Fruit fly (Drosophila melanogaster): ENCODE results near the gene CG8661.
A peak's percentile ranks its signal among the peaks of the same experiment; 100 is the strongest.

Gene CG8661

DNA sequence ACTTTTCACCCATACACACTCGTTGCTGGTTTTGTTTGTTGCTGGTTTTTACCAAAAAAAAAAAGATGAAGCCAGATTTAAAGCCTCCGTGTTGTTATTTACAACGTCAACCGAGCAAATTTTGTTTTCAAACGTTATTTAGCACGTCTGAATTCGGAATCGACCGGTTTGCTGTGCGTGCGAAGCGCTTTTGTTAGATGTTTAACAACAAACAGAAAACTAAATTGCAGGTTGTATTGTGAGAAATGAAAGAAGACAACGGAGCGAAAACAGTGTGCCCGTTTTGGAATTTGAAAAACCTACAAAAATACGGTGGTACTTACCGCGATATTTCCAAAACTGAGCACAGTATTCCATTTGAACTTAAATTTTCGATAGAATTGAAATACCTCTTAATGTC, 17.4 kb upstream of the CG8661 start, which contains the start of gene Fim:
Gene Fim (minus strand): TSS at position 225 of the 400 bp plus-strand sequence.
- peak; percentile 20 for TF ChIP-seq CG12659 (GFP tag; optimal IDR thresholded peaks at IDR 0.05)
- peak in 1 of 2 experiments; percentile 53 for TF ChIP-seq eve (GFP tag; optimal IDR thresholded peaks at IDR 0.05)
- no peak for TF ChIP-seq CG18476 (GFP tag; optimal IDR thresholded peaks at IDR 0.05)
- peak; percentile 58 for TF ChIP-seq Med (GFP tag)
- peak; percentile 34; the same call in 1 of the 2 replicates for TF ChIP-seq vvl (GFP tag; IDR thresholded peaks at IDR 0.05)
- peak; percentile 3 for TF ChIP-seq CG8924 (tag; optimal IDR thresholded peaks at IDR 0.05)
- TF ChIP-seq amos (GFP tag; IDR thresholded peaks at IDR 0.05; ENCODE audit: partially characterized antibody), result peak; percentile 38; the same call in 1 of the 2 replicates
- TF ChIP-seq Gsc (GFP tag; IDR thresholded peaks at IDR 0.05), result no peak
- TF ChIP-seq Jarid2 (GFP tag; optimal IDR thresholded peaks at IDR 0.05), result peak; percentile 80
- no peak for TF ChIP-seq sc (optimal IDR thresholded peaks at IDR 0.05)
- TF ChIP-seq sc (GFP tag; optimal IDR thresholded peaks at IDR 0.05), result no peak
- TF ChIP-seq chm (GFP tag; IDR thresholded peaks at IDR 0.05), result peak; percentile 27; the same call in 1 of the 2 replicates
- peak; percentile 9 for TF ChIP-seq pzg (GFP tag; optimal IDR thresholded peaks at IDR 0.05)
- TF ChIP-seq CG17568 (GFP tag; optimal IDR thresholded peaks at IDR 0.05), result peak; percentile 13
- TF ChIP-seq CG31224 (GFP tag; IDR thresholded peaks at IDR 0.05), result no peak
- no peak for TF ChIP-seq Drgx (GFP tag; IDR thresholded peaks at IDR 0.05)
- TF ChIP-seq zfh1 (GFP tag; IDR thresholded peaks at IDR 0.05), result 0 out of 3 replicates have a peak, but pooled peaks have one; percentile 9
- no peak for TF ChIP-seq CG8290 (GFP tag; optimal IDR thresholded peaks at IDR 0.05)
- TF ChIP-seq CG8290 (tag; optimal IDR thresholded peaks at IDR 0.05), result peak in 1 of 2 experiments; percentile 31
- TF ChIP-seq B-H2 (GFP tag; optimal IDR thresholded peaks at IDR 0.05), result peak; percentile 9
- TF ChIP-seq CG15269 (tag; optimal IDR thresholded peaks at IDR 0.05), result peak; percentile 10
- TF ChIP-seq CG12071 (GFP tag; optimal IDR thresholded peaks at IDR 0.05), result no peak
- peak; percentile 29; the same call in 1 of the 3 replicates for TF ChIP-seq CG34422 (GFP tag; IDR thresholded peaks at IDR 0.05)
- TF ChIP-seq CG13894 (tag; optimal IDR thresholded peaks at IDR 0.05), result no peak
- TF ChIP-seq ci (GFP tag; IDR thresholded peaks at IDR 0.05), result 0 out of 3 replicates have a peak, but pooled peaks have one; percentile 7
- no peak for TF ChIP-seq nom (GFP tag; optimal IDR thresholded peaks at IDR 0.05)
- peak; percentile 33 for TF ChIP-seq CG12299 (tag; optimal IDR thresholded peaks at IDR 0.05)
- TF ChIP-seq stwl (tag; optimal IDR thresholded peaks at IDR 0.05), result peak; percentile 18
- peak; percentile 14 for TF ChIP-seq Fer1 (GFP tag; optimal IDR thresholded peaks at IDR 0.05)
- TF ChIP-seq CG17385 (GFP tag; optimal IDR thresholded peaks at IDR 0.05), result peak; percentile 20
- TF ChIP-seq MESR4 (GFP tag; optimal IDR thresholded peaks at IDR 0.05), result peak; percentile 42
- no peak for TF ChIP-seq CG12104 (GFP tag; optimal IDR thresholded peaks at IDR 0.05)
- TF ChIP-seq Sry-δ (GFP tag; optimal IDR thresholded peaks at IDR 0.05), result peak; percentile 24

DNA sequence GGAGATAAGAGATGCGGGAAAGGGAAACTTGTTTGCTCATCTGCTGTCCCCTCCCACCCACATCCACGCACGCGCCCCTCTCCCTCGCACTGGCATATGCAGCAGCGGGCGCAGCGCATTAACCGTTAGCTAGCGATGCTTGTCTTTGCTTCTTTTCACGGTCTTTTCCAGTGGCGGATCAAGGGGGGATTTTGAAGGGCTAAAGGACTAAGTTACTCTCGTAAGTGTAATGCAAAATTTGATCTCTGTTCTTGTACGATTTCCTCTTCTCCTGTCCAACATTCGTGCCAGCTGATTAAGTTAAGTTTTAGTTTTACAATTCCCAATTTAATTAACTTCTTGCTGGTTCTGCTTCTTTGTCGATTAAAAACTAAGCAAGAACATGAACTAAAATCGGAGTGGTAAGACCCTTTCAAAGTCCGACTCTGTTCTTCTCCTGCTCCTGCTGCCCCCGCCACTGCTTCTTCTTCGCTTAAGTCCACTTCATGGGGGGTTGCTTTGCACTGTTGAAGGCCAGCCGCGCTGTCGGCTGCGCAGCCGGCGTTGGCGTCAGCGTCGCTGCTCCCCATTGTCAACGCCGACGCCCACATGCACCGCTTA, 16.4 kb upstream of the CG8661 start:
- TF ChIP-seq Antp (GFP tag; optimal IDR thresholded peaks at IDR 0.05), result peak; percentile 73
- TF ChIP-seq CG17829 (tag; optimal IDR thresholded peaks at IDR 0.05), result peak; percentile 78
- TF ChIP-seq Sin3A (optimal IDR thresholded peaks at IDR 0.05), result no peak
- peak; percentile 75 for TF ChIP-seq CG15601 (tag; optimal IDR thresholded peaks at IDR 0.05)
- TF ChIP-seq CG1529 (GFP tag; optimal IDR thresholded peaks at IDR 0.05), result peak; percentile 51
- TF ChIP-seq eyg (GFP tag; optimal IDR thresholded peaks at IDR 0.05), result peak; percentile 13
- TF ChIP-seq grau (tag; optimal IDR thresholded peaks at IDR 0.05), result peak; percentile 49
- TF ChIP-seq Myb (GFP tag; optimal IDR thresholded peaks at IDR 0.05), result peak; percentile 49
- no peak for TF ChIP-seq Sry-δ (GFP tag; optimal IDR thresholded peaks at IDR 0.05)
- no peak for TF ChIP-seq CG14050 (GFP tag; IDR thresholded peaks at IDR 0.05)
- TF ChIP-seq ro (GFP tag; IDR thresholded peaks at IDR 0.05), result no peak
- peak; percentile 76 for TF ChIP-seq CG13424 (tag; optimal IDR thresholded peaks at IDR 0.05)
- TF ChIP-seq PHDP (tag; optimal IDR thresholded peaks at IDR 0.05), result peak; percentile 12
- TF ChIP-seq NC2β (GFP tag; optimal IDR thresholded peaks at IDR 0.05), result peak; percentile 37
- TF ChIP-seq toy (GFP tag; IDR thresholded peaks at IDR 0.05), result no peak
- no peak for TF ChIP-seq CG3065 (GFP tag; optimal IDR thresholded peaks at IDR 0.05)
- peak; percentile 31 for TF ChIP-seq CG3407 (GFP tag; optimal IDR thresholded peaks at IDR 0.05)
- TF ChIP-seq bowl (GFP tag; IDR thresholded peaks at IDR 0.05), result no peak
- TF ChIP-seq NK7.1 (GFP tag; optimal IDR thresholded peaks at IDR 0.05), result peak; percentile 27
- peak; percentile 69 for TF ChIP-seq CG17359 (tag; optimal IDR thresholded peaks at IDR 0.05)
